Worm (Caenorhabditis elegans): Measurements from ENCODE around the gene T21C9.13.

- no peak for TF ChIP-seq ceh-48 (tag; optimal IDR thresholded peaks at IDR 0.05)
- no peak for TF ChIP-seq elt-2 (tag; optimal IDR thresholded peaks at IDR 0.05)
- TF ChIP-seq hlh-13 (GFP tag; optimal IDR thresholded peaks at IDR 0.05) = no peak
- TF ChIP-seq pros-1 (tag; optimal IDR thresholded peaks at IDR 0.05) = no peak
- TF ChIP-seq pha-4 (tag; optimal IDR thresholded peaks at IDR 0.05) = no peak
- no peak for TF ChIP-seq K02D7.2 (tag; optimal IDR thresholded peaks at IDR 0.05)
- TF ChIP-seq lin-11 (tag; optimal IDR thresholded peaks at IDR 0.05) = no peak
- no peak for TF ChIP-seq ceh-18 (tag; optimal IDR thresholded peaks at IDR 0.05)
- no peak for TF ChIP-seq ama-1 (optimal IDR thresholded peaks at IDR 0.05)
- no peak for TF ChIP-seq sdc-2 (tag; optimal IDR thresholded peaks at IDR 0.05)
- TF ChIP-seq rnt-1 (tag; optimal IDR thresholded peaks at IDR 0.05) = no peak
- TF ChIP-seq fkh-6 (tag; optimal IDR thresholded peaks at IDR 0.05) = no peak
- TF ChIP-seq fkh-10 (GFP tag; optimal IDR thresholded peaks at IDR 0.05) = no peak
- TF ChIP-seq nfya-1 (tag; optimal IDR thresholded peaks at IDR 0.05) = no peak
These were observed 50.1 kb downstream of the T21C9.13 start, which contains the start of the genes C32C4.3 and C32C4.16 for ce11 chrV:10647043-10647611.
